Worm (Caenorhabditis elegans): ENCODE results near the gene F28C1.3.

DNA sequence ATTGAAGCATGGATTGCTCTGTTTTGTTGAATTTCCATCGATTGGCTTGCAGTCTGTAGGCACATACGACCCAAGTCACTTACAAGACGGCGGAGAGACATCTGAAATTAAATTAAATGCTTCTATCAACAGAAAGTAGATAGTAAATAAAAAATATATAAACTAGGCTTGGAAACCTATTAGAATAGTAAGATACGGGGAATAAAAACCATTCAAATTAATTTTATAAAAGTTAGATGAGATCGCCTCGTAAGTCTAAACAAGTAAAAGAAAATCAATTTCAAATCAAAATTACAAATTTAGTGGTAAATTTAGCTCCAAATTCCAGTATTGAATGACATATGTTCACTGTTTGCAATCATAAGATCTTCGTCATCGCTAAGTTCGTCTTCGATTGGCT is 26.1 kb downstream of the F28C1.3 start, which contains the start of gene mrps-11:
- TF ChIP-seq ama-1 (optimal IDR thresholded peaks at IDR 0.05) (no peak), ama-1 (GFP tag; optimal IDR thresholded peaks at IDR 0.05) (no peak), nhr-27 (tag; optimal IDR thresholded peaks at IDR 0.05) (no peak)
